Fruit fly (Drosophila melanogaster): Measurements from ENCODE around the gene Itpr.

Gene Itpr

DNA sequence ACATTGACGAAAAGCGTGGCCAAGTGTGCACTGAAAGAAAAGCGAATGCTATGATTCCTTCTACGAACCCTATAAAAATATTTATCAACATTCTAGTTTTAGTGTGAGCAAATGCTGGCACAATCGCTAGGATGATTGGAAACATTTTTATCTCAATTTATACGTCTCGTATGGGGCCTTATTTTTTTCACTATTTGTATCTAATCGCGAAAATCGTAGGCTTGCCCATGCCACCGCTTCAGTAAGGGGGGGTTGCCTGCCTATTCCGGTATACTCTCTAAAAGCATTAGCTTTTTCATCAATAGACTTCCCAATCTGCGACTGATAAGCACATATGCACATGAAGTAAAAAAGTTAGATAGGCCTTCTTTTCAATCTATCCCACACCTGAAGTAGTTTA lies 48.7 kb downstream of the Itpr start (continued):
- peak; percentile 79 for TF ChIP-seq peb (GFP tag; IDR thresholded peaks at IDR 0.05)
- TF ChIP-seq Mad (GFP tag; optimal IDR thresholded peaks at IDR 0.05), result peak; percentile 80
- peak; percentile 69 for TF ChIP-seq ewg (GFP tag; optimal IDR thresholded peaks at IDR 0.05)
- TF ChIP-seq sd (tag; optimal IDR thresholded peaks at IDR 0.05), result peak; percentile 78
- TF ChIP-seq NFAT (GFP tag; IDR thresholded peaks at IDR 0.05), result peak; percentile 84
- TF ChIP-seq D19B (GFP tag; optimal IDR thresholded peaks at IDR 0.05), result peak; percentile 57
- peak; percentile 79 for TF ChIP-seq CG17361 (GFP tag; IDR thresholded peaks at IDR 0.05)
- no peak for TF ChIP-seq Hr78 (GFP tag; optimal IDR thresholded peaks at IDR 0.05)
- peak; percentile 77 for TF ChIP-seq Camta (GFP tag; optimal IDR thresholded peaks at IDR 0.05)
- peak; percentile 92 for TF ChIP-seq grn (GFP tag; optimal IDR thresholded peaks at IDR 0.05)
- peak; percentile 81 for TF ChIP-seq CG9609 (GFP tag; optimal IDR thresholded peaks at IDR 0.05)
- peak; percentile 69 for TF ChIP-seq CG9437 (GFP tag; optimal IDR thresholded peaks at IDR 0.05)
- no peak for TF ChIP-seq CG30020 (tag; optimal IDR thresholded peaks at IDR 0.05)
- no peak for TF ChIP-seq CG13287 (GFP tag; IDR thresholded peaks at IDR 0.05; ENCODE audit: partially characterized antibody)
- TF ChIP-seq rib (GFP tag; IDR thresholded peaks at IDR 0.05), result peak; percentile 79
- no peak for TF ChIP-seq CG33557 (GFP tag; optimal IDR thresholded peaks at IDR 0.05)
- TF ChIP-seq Ada2b (GFP tag; IDR thresholded peaks at IDR 0.05), result peak; percentile 91
- TF ChIP-seq CG10274 (GFP tag; optimal IDR thresholded peaks at IDR 0.05), result peak; percentile 36
- peak; percentile 92 for TF ChIP-seq ken (GFP tag; IDR thresholded peaks at IDR 0.05)
- TF ChIP-seq pnt (GFP tag; optimal IDR thresholded peaks at IDR 0.05), result peak; percentile 73
- TF ChIP-seq Optix (GFP tag; IDR thresholded peaks at IDR 0.05), result peak; percentile 90
- peak; percentile 92 for TF ChIP-seq mirr (GFP tag; optimal IDR thresholded peaks at IDR 0.05)
- peak; percentile 86 for TF ChIP-seq Aef1 (GFP tag; IDR thresholded peaks at IDR 0.05)
- no peak for TF ChIP-seq sna (GFP tag; IDR thresholded peaks at IDR 0.05; ENCODE audit: partially characterized antibody)
- peak; percentile 57 to 74 for TF ChIP-seq dpn (GFP tag; optimal IDR thresholded peaks at IDR 0.05)
- TF ChIP-seq Side (GFP tag; optimal IDR thresholded peaks at IDR 0.05), result peak; percentile 71
- TF ChIP-seq trh (GFP tag; optimal IDR thresholded peaks at IDR 0.05), result peak; percentile 39
- peak; percentile 70 for TF ChIP-seq CG1529 (GFP tag; optimal IDR thresholded peaks at IDR 0.05)
- no peak for TF ChIP-seq Sin3A (optimal IDR thresholded peaks at IDR 0.05)
- peak; percentile 75 for TF ChIP-seq wor (GFP tag; IDR thresholded peaks at IDR 0.05)
- no peak for TF ChIP-seq Sry-β (GFP tag; optimal IDR thresholded peaks at IDR 0.05)
- TF ChIP-seq CG10654 (GFP tag; optimal IDR thresholded peaks at IDR 0.05), result peak; percentile 61
- peak; percentile 89 for TF ChIP-seq CG11695 (GFP tag; IDR thresholded peaks at IDR 0.05)
- peak; percentile 40 for TF ChIP-seq MTF-1 (GFP tag; optimal IDR thresholded peaks at IDR 0.05; ENCODE audit: borderline replicate concordance)
- peak; percentile 84 for TF ChIP-seq ATbp (GFP tag; optimal IDR thresholded peaks at IDR 0.05)
- peak; percentile 77 for TF ChIP-seq eyg (GFP tag; optimal IDR thresholded peaks at IDR 0.05)
- TF ChIP-seq kay (GFP tag; optimal IDR thresholded peaks at IDR 0.05), result peak; percentile 39
- peak; percentile 79 for TF ChIP-seq jumu (GFP tag; optimal IDR thresholded peaks at IDR 0.05)
- no peak for TF ChIP-seq vnd (GFP tag; IDR thresholded peaks at IDR 0.05; ENCODE audit: partially characterized antibody)
- peak; percentile 90 for TF ChIP-seq CG34422 (GFP tag; IDR thresholded peaks at IDR 0.05)
- TF ChIP-seq CG13894 (tag; optimal IDR thresholded peaks at IDR 0.05), result no peak
- TF ChIP-seq aop (GFP tag; IDR thresholded peaks at IDR 0.05), result peak; percentile 74
- peak; percentile 79 for TF ChIP-seq Doc2 (GFP tag; IDR thresholded peaks at IDR 0.05)
- no peak for TF ChIP-seq Elba2 (GFP tag; optimal IDR thresholded peaks at IDR 0.05)
- TF ChIP-seq Gug (GFP tag; IDR thresholded peaks at IDR 0.05), result peak; percentile 80
- TF ChIP-seq danr (GFP tag; IDR thresholded peaks at IDR 0.05), result peak; percentile 67; the same call in 1 of the 2 replicates
- no peak for TF ChIP-seq CG15073 (GFP tag; optimal IDR thresholded peaks at IDR 0.05)
- TF ChIP-seq bsh (GFP tag; optimal IDR thresholded peaks at IDR 0.05), result peak in 1 of 2 experiments; percentile 83
- peak; percentile 82 for TF ChIP-seq lilli (GFP tag; optimal IDR thresholded peaks at IDR 0.05)
- peak; percentile 85 for TF ChIP-seq Dbx (GFP tag; IDR thresholded peaks at IDR 0.05)
- peak; percentile 56; the same call in 1 of the 2 replicates for TF ChIP-seq gt (GFP tag; IDR thresholded peaks at IDR 0.05)
- TF ChIP-seq kni (GFP tag; optimal IDR thresholded peaks at IDR 0.05), result no peak
